Fruit fly (Drosophila melanogaster): Measurements from ENCODE around the gene ValRS-m.
A peak's percentile ranks its signal among the peaks of the same experiment; 100 is the strongest.

ValRS-m gene

DNA sequence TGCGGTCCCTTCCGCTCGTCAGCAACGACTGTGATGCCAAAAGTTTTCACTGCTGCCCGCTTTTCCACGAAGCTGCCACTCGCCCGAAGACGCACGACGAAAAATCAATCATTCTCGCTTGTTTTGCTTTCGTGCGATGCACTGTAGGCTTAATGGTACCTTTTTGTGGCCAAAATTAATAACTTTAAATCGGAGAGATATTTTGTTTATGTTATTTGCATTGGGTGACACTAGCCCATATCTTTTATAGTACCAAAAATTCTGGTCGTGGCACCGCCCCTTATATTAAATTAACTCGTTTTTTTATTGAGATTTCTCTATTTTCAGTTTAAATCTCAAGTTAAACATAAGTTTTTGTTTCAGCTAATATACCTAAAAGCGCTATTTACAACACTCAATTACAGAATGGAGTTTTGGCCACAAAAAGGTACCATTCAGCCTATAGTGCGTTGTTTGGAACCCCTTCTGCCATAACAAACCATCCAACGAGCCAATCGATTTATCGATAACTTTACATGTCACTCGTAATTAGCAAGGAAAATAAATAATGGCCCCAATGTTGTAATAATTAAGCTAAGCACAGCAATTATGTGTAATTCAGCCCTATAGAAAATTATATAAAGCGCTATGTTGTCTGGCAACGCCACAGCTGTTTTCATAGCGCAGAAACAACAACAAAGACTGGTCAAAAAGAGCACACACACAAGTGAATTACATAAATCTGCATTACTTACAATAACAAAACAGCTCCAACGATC lies 11.2 kb downstream of the ValRS-m start:
- TF ChIP-seq woc (GFP tag; optimal IDR thresholded peaks at IDR 0.05) (peak; percentile 65), Vsx2 (GFP tag; optimal IDR thresholded peaks at IDR 0.05; ENCODE audit: partially characterized antibody) (peak; percentile 53), CG9705 (GFP tag; optimal IDR thresholded peaks at IDR 0.05) (no peak), Abd-B (GFP tag; optimal IDR thresholded peaks at IDR 0.05) (no peak), Dif (GFP tag; optimal IDR thresholded peaks at IDR 0.05; ENCODE audit: partially characterized antibody) (peak; percentile 4), OdsH (GFP tag; optimal IDR thresholded peaks at IDR 0.05) (peak; percentile 15), Hnf4 (GFP tag; optimal IDR thresholded peaks at IDR 0.05) (peak; percentile 29), CG32264 (GFP tag; optimal IDR thresholded peaks at IDR 0.05) (no peak), Mio (GFP tag; optimal IDR thresholded peaks at IDR 0.05) (no peak), h (GFP tag; optimal IDR thresholded peaks at IDR 0.05) (peak; percentile 56), Jra (GFP tag; optimal IDR thresholded peaks at IDR 0.05) (no peak), br (GFP tag; optimal IDR thresholded peaks at IDR 0.05) (peak; percentile 58), sv (GFP tag; optimal IDR thresholded peaks at IDR 0.05) (peak; percentile 12), Sp1 (GFP tag; optimal IDR thresholded peaks at IDR 0.05) (peak; percentile 61), fru (GFP tag; optimal IDR thresholded peaks at IDR 0.05) (peak; percentile 43), foxo (GFP tag; optimal IDR thresholded peaks at IDR 0.05) (peak in 1 of 2 experiments; percentile 62), rgr (GFP tag; optimal IDR thresholded peaks at IDR 0.05) (peak; percentile 32), dmrt93B (GFP tag; optimal IDR thresholded peaks at IDR 0.05) (no peak), Myc (optimal IDR thresholded peaks at IDR 0.05) (no peak), HLH106 (tag; optimal IDR thresholded peaks at IDR 0.05) (peak; percentile 66), ey (GFP tag; optimal IDR thresholded peaks at IDR 0.05) (peak; percentile 36)

DNA sequence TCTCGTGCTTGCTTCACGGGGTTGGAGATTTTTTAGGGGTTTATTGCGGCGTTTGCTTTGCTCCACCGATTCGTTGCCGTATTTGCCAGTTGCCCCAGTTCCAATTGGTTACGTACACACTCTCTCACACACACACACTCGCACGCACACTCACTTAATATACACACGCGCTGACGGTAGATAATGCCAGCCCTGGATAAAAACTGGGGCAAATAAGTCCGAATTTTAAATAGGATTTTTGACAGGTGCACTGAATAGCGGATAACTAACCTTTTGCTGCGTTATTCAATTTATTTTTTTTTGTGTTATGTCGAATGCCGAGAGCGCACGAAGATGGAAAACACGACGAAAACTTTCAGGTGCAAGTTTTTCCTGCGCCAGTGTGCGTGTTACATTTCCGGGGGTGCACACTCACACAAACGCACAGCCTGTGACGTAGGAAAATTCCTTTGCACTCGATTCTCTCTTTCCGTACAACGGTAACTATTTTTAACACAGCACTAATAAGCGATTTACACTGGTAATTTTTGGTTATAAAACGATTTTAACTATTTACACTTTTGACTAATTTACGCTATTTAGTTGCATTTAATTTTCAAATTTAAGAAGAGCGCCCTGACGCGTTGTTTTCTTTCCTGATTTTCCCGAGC lies 11.9 kb downstream of the ValRS-m start:
- no peak for TF ChIP-seq jim (GFP tag; optimal IDR thresholded peaks at IDR 0.05)
- TF ChIP-seq Mio (GFP tag; optimal IDR thresholded peaks at IDR 0.05) = no peak
- TF ChIP-seq Jra (GFP tag; optimal IDR thresholded peaks at IDR 0.05) = no peak
- TF ChIP-seq sage (GFP tag; optimal IDR thresholded peaks at IDR 0.05) = no peak
- TF ChIP-seq CG32264 (GFP tag; optimal IDR thresholded peaks at IDR 0.05) = no peak
- no peak for TF ChIP-seq tai (GFP tag; optimal IDR thresholded peaks at IDR 0.05)
- TF ChIP-seq Dfd (GFP tag; optimal IDR thresholded peaks at IDR 0.05) = no peak
- no peak for TF ChIP-seq dl (GFP tag; optimal IDR thresholded peaks at IDR 0.05; ENCODE audit: insufficient read depth in 1 of 2, partially characterized antibody in 2 of 2)
- TF ChIP-seq Hr78 (GFP tag; optimal IDR thresholded peaks at IDR 0.05) = no peak
- no peak for TF ChIP-seq pan (optimal IDR thresholded peaks at IDR 0.05)

DNA sequence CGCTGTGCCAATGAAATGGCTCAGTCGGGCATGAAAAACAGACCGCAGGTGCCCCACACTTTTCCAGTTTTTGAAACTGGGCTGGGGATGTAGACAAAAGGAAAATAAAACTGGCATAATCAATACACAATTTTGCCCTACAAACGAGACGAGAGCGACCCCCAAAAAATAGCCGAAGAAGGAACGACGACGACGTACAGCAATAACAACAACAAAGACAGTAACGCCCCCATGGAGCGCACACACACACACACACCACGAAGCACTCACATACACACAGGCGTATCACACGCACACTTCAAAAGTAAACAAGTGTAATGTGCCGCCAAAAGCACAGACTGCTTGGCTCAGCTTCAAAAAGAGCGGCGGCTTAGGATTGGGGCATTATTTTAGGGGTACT lies 13.1 kb downstream of the ValRS-m start:
- no peak for TF ChIP-seq ey (GFP tag; optimal IDR thresholded peaks at IDR 0.05)
- no peak for TF ChIP-seq N (GFP tag; optimal IDR thresholded peaks at IDR 0.05)
- no peak for TF ChIP-seq Hnf4 (GFP tag; optimal IDR thresholded peaks at IDR 0.05)
- TF ChIP-seq Hr83 (GFP tag; optimal IDR thresholded peaks at IDR 0.05; ENCODE audit: poor library complexity, severe bottlenecking) = peak; percentile 1
- TF ChIP-seq CG9705 (GFP tag; optimal IDR thresholded peaks at IDR 0.05) = no peak

DNA sequence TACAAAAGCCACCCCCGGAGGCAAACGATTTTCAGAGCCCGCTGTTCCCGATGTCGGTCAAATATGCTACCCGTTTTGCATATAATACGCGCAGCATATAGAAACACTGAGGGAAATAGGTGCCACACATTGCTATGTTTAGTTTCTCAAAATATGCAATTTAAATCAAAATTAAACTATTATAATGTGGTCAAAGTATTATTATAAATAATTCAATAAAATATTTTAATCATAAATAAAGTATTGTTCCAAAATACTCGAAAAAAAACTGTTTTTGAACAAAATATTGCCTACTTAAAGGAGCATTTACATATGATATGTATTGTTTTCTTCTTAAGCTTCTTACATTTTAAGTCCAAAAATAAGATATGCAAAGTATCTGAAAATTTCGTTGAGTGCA lies 13.6 kb downstream of the ValRS-m start:
- no peak for TF ChIP-seq GATAd (GFP tag; optimal IDR thresholded peaks at IDR 0.05)
- TF ChIP-seq h (GFP tag; optimal IDR thresholded peaks at IDR 0.05) = no peak
- no peak for TF ChIP-seq OdsH (GFP tag; optimal IDR thresholded peaks at IDR 0.05)
- TF ChIP-seq woc (GFP tag; optimal IDR thresholded peaks at IDR 0.05) = no peak
- TF ChIP-seq dsf (GFP tag; optimal IDR thresholded peaks at IDR 0.05; ENCODE audit: borderline replicate concordance) = no peak
- no peak for TF ChIP-seq N (GFP tag; optimal IDR thresholded peaks at IDR 0.05)

All from whole organism, wandering third instar larva.